Worm (Caenorhabditis elegans) whole organism, late embryonic: ENCODE measurements around the gene ZK54.3.

Source experiments
- F13H6.1 ChIP-seq: sonication (generic microtip); optimal IDR thresholded peaks from 2 replicates; lab custom pipeline; 2016; ENCODE audit warnings: missing genetic modification characterization, missing compliant biosample characterization
- K09A11.1 ChIP-seq: sonication (generic microtip); optimal IDR thresholded peaks from 2 replicates; lab custom pipeline; 2017; ENCODE audit warnings: antibody characterized with exemption, mild to moderate bottlenecking, missing genetic modification characterization, missing compliant biosample characterization; ENCODE audit not compliant: insufficient read depth
- T23F11.4 ChIP-seq: fragments of 200-800 bp; sonication (Bioruptor generic); optimal IDR thresholded peaks from 2 replicates; lab custom pipeline; 2018; ENCODE audit warnings: mild to moderate bottlenecking, missing genetic modification characterization, missing compliant biosample characterization
- ama-1 ChIP-seq: fragments of 150-350 bp; optimal IDR thresholded peaks from 2 replicates; lab custom pipeline; 2014
- ceh-14 ChIP-seq: sonication (generic microtip); optimal IDR thresholded peaks from 2 replicates; lab custom pipeline; 2016; ENCODE audit warnings: missing genotype, missing genetic modification characterization, missing compliant biosample characterization
- ceh-18 ChIP-seq: sonication (generic microtip); optimal IDR thresholded peaks from 2 replicates; lab custom pipeline; 2016; ENCODE audit warnings: missing genetic modification characterization, missing compliant biosample characterization
- ceh-22 ChIP-seq: sonication (generic microtip); optimal IDR thresholded peaks from 2 replicates; lab custom pipeline; 2017; ENCODE audit warnings: missing biosample characterization, missing genetic modification characterization
- ceh-30 ChIP-seq: fragments of 150-350 bp; optimal IDR thresholded peaks from 2 replicates; lab custom pipeline; 2014; ENCODE audit warnings: missing biosample characterization, missing genetic modification characterization
- ceh-34 ChIP-seq: sonication (generic microtip); optimal IDR thresholded peaks from 2 replicates; lab custom pipeline; 2016; ENCODE audit warnings: mild to moderate bottlenecking, missing genetic modification characterization, missing compliant biosample characterization
- ceh-48 ChIP-seq: sonication (generic microtip); optimal IDR thresholded peaks from 2 replicates; lab custom pipeline; 2016; ENCODE audit warnings: missing genetic modification characterization, inconsistent platforms, missing compliant biosample characterization
- dmd-4 ChIP-seq: sonication (generic microtip); optimal IDR thresholded peaks from 2 replicates; lab custom pipeline; 2016; ENCODE audit warnings: borderline replicate concordance, missing genetic modification characterization, missing compliant biosample characterization
- dve-1 ChIP-seq: sonication (generic microtip); optimal IDR thresholded peaks from 2 replicates; lab custom pipeline; 2017; ENCODE audit warnings: antibody characterized with exemption, mild to moderate bottlenecking, missing genetic modification characterization, missing compliant biosample characterization
- elt-2 ChIP-seq: sonication (generic microtip); optimal IDR thresholded peaks from 2 replicates; lab custom pipeline; 2016; ENCODE audit warnings: missing genetic modification reagents, missing genetic modification characterization, missing compliant biosample characterization
- ets-4 ChIP-seq: sonication (generic microtip); optimal IDR thresholded peaks from 2 replicates; lab custom pipeline; 2016; ENCODE audit warnings: missing genetic modification characterization, missing compliant biosample characterization
- eyg-1 ChIP-seq: sonication (generic microtip); optimal IDR thresholded peaks from 2 replicates; lab custom pipeline; 2016; ENCODE audit warnings: missing genotype, missing genetic modification characterization, missing compliant biosample characterization
- fax-1 ChIP-seq: sonication (generic microtip); optimal IDR thresholded peaks from 2 replicates; lab custom pipeline; 2016; ENCODE audit warnings: missing genotype, missing genetic modification characterization, missing compliant biosample characterization
- fkh-10 ChIP-seq: fragments of 150-350 bp; optimal IDR thresholded peaks from 2 replicates; lab custom pipeline; 2014; ENCODE audit warnings: missing biosample characterization, missing genetic modification reagents, missing genetic modification characterization
- hlh-13 ChIP-seq: fragments of 200-800 bp; sonication (Bioruptor generic); optimal IDR thresholded peaks from 2 replicates; lab custom pipeline; 2018; ENCODE audit warnings: mild to moderate bottlenecking, missing genetic modification characterization, missing compliant biosample characterization
- lim-6 ChIP-seq: sonication (generic microtip); optimal IDR thresholded peaks from 2 replicates; lab custom pipeline; 2016; ENCODE audit warnings: missing genetic modification characterization, missing compliant biosample characterization
- madf-2 ChIP-seq: sonication (generic microtip); optimal IDR thresholded peaks from 2 replicates; lab custom pipeline; 2017; ENCODE audit warnings: missing genetic modification characterization, missing compliant biosample characterization
- nfya-1 ChIP-seq: sonication (generic microtip); optimal IDR thresholded peaks from 2 replicates; lab custom pipeline; 2017; ENCODE audit warnings: missing genetic modification characterization, mild to moderate bottlenecking, missing compliant biosample characterization, antibody characterized with exemption, moderate library complexity
- odd-2 ChIP-seq: sonication (generic microtip); optimal IDR thresholded peaks from 2 replicates; lab custom pipeline; 2017; ENCODE audit warnings: antibody characterized with exemption, mild to moderate bottlenecking, missing genetic modification characterization, missing compliant biosample characterization
- pag-3 ChIP-seq: sonication (generic microtip); optimal IDR thresholded peaks from 2 replicates; lab custom pipeline; 2016; ENCODE audit warnings: missing compliant biosample characterization, missing genetic modification characterization, borderline replicate concordance
- pat-9 ChIP-seq: fragments of 200-800 bp; sonication (Bioruptor generic); optimal IDR thresholded peaks from 2 replicates; lab custom pipeline; 2018; ENCODE audit warnings: mild to moderate bottlenecking, missing genetic modification characterization, moderate library complexity, missing compliant biosample characterization
- pros-1 ChIP-seq: fragments of 150-350 bp; optimal IDR thresholded peaks from 2 replicates; lab custom pipeline; 2014; ENCODE audit warnings: missing biosample characterization, missing genetic modification reagents, missing genetic modification characterization
- ref-2 ChIP-seq: sonication (generic microtip); optimal IDR thresholded peaks from 2 replicates; lab custom pipeline; 2016; ENCODE audit warnings: missing genetic modification characterization, missing compliant biosample characterization
- rnt-1 ChIP-seq: sonication (generic microtip); optimal IDR thresholded peaks from 2 replicates; lab custom pipeline; 2016; ENCODE audit warnings: missing genetic modification characterization, missing compliant biosample characterization
- sox-4 ChIP-seq: sonication (generic microtip); optimal IDR thresholded peaks from 2 replicates; lab custom pipeline; 2017; ENCODE audit warnings: mild to moderate bottlenecking, missing genetic modification characterization, inconsistent platforms, missing compliant biosample characterization
- syd-9 ChIP-seq: sonication (generic microtip); optimal IDR thresholded peaks from 2 replicates; lab custom pipeline; 2016; ENCODE audit warnings: mild to moderate bottlenecking, missing genetic modification characterization, moderate library complexity, missing compliant biosample characterization
- tbx-2 ChIP-seq: sonication (generic microtip); optimal IDR thresholded peaks from 2 replicates; lab custom pipeline; 2016; ENCODE audit warnings: missing genetic modification characterization, missing compliant biosample characterization
- tbx-7 ChIP-seq: sonication (generic microtip); optimal IDR thresholded peaks from 2 replicates; lab custom pipeline; 2016; ENCODE audit warnings: missing genotype, missing genetic modification characterization, missing compliant biosample characterization
- unc-42 ChIP-seq: sonication (generic microtip); optimal IDR thresholded peaks from 2 replicates; lab custom pipeline; 2016; ENCODE audit warnings: missing genotype, missing genetic modification characterization, missing compliant biosample characterization
- unc-55 ChIP-seq: sonication (generic microtip); optimal IDR thresholded peaks from 2 replicates; lab custom pipeline; 2017; ENCODE audit warnings: missing biosample characterization, missing genetic modification reagents, missing genetic modification characterization
- unc-86 ChIP-seq: sonication (generic microtip); optimal IDR thresholded peaks from 2 replicates; lab custom pipeline; 2016; ENCODE audit warnings: missing genetic modification characterization, missing compliant biosample characterization
- zip-5 ChIP-seq: sonication (generic microtip); optimal IDR thresholded peaks from 2 replicates; lab custom pipeline; 2016; ENCODE audit warnings: missing genetic modification characterization, missing compliant biosample characterization
- ztf-16 ChIP-seq: sonication (generic microtip); optimal IDR thresholded peaks from 2 replicates; lab custom pipeline; 2017; ENCODE audit warnings: missing genetic modification characterization, missing compliant biosample characterization

ZK54.3 gene

ce11 chrX:17471703-17472102, 4.9 kb upstream of the ZK54.3 start:
- TF ChIP-seq elt-2 (tag; lab: Kevin White, UChicago) (peak; percentile 73), fax-1 (tag; lab: Kevin White, UChicago) (no peak), tbx-7 (tag; lab: Kevin White, UChicago) (no peak)

DNA sequence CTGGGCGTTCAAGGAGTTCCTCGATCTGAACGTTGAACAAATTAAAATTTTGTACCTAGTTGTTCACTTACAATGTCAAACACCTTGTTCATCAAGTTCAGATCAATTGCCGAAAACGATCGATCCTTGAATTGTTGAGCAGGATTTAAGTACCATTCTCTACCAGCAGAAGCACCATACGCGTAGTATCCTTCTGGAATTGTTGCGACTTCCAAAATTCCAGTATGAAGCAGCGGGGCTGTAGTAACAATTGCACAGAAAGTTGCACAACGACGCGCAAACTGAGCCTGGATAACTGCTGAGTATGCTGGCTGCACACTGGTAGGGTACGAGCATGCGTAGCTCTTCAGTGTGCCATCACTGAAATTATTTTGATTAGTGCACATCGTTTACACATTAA, 1.7 kb upstream of the ZK54.3 start:
- TF ChIP-seq ets-4 = no peak
- TF ChIP-seq ama-1 (lab: Kevin White, UChicago) = no peak
- no peak for TF ChIP-seq madf-2 (tag; lab: Kevin White, UChicago)
- no peak for TF ChIP-seq F13H6.1 (tag; lab: Kevin White, UChicago)
- TF ChIP-seq dve-1 (tag; lab: Kevin White, UChicago) = no peak
- TF ChIP-seq, all 69 proteins: peak for 0

- no peak for TF ChIP-seq sox-4 (tag; lab: Kevin White, UChicago)
- TF ChIP-seq zip-5 (tag; lab: Kevin White, UChicago) = no peak
- TF ChIP-seq tbx-7 (tag; lab: Kevin White, UChicago) = no peak
- TF ChIP-seq ceh-48 = peak; percentile 84
- TF ChIP-seq ref-2 (tag; lab: Kevin White, UChicago) = peak; percentile 37
- TF ChIP-seq unc-42 = no peak
- TF ChIP-seq hlh-13 (GFP tag; lab: Kevin White, UChicago) = no peak
- TF ChIP-seq syd-9 (tag; lab: Kevin White, UChicago) = no peak
- TF ChIP-seq tbx-2 (tag; lab: Kevin White, UChicago) = no peak
- TF ChIP-seq pat-9 (tag; lab: Kevin White, UChicago) = no peak
- TF ChIP-seq pros-1 (tag; lab: Kevin White, UChicago) = no peak
These were observed 2.0 kb downstream of the ZK54.3 start, which contains the start of gene slc-17.1 for ce11 chrX:17464801-17465200. slc-17.1 (minus strand) TSS chrX:17464901.

DNA sequence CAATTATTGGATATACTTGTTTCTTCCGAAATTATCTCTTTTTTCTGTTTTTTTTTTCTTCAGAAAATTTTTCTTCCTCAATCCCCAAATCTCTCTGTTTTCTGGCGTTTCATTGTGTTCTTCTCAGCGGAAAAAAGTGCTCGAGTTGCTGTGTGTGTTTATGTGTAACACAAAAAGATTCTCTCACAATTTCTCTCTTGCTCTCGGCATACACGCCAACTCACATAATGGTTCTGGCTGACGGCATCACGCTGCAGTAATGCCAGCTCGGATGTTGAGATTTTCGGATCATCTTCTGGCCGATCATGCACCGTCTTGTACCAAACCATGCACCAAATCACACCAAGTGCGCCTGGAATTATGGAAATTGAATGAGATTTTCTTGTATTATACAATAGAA, 4.8 kb downstream of the ZK54.3 start:
- TF ChIP-seq ama-1 (lab: Kevin White, UChicago) (no peak), syd-9 (tag; lab: Kevin White, UChicago) (no peak), K09A11.1 (tag; lab: Kevin White, UChicago) (no peak), odd-2 (no peak), dmd-4 (tag; lab: Kevin White, UChicago) (no peak), sox-4 (tag; lab: Kevin White, UChicago) (no peak), lim-6 (no peak), T23F11.4 (GFP tag; lab: Kevin White, UChicago) (no peak), fkh-10 (no peak), ceh-14 (tag; lab: Kevin White, UChicago) (no peak), dve-1 (tag; lab: Kevin White, UChicago) (no peak), unc-55 (no peak), unc-86 (tag; lab: Kevin White, UChicago) (no peak), ceh-30 (no peak), nfya-1 (no peak), tbx-2 (tag; lab: Kevin White, UChicago) (no peak), ztf-16 (tag; lab: Kevin White, UChicago) (no peak), ceh-22 (tag; lab: Kevin White, UChicago) (no peak), eyg-1 (tag; lab: Kevin White, UChicago) (no peak)

ce11 chrX:17458887-17459286, 7.9 kb downstream of the ZK54.3 start, which contains the start of gene mlc-1:
mlc-1 (plus strand) TSS chrX:17459210.
- TF ChIP-seq elt-2 (tag; lab: Kevin White, UChicago) = no peak
- peak; percentile 51 for TF ChIP-seq rnt-1 (tag; lab: Kevin White, UChicago)
- no peak for TF ChIP-seq pag-3 (tag; lab: Kevin White, UChicago)
- TF ChIP-seq ceh-34 (tag; lab: Kevin White, UChicago) = peak; percentile 27
- no peak for TF ChIP-seq ztf-16 (tag; lab: Kevin White, UChicago)
- TF ChIP-seq hlh-13 (GFP tag; lab: Kevin White, UChicago) = no peak
- peak; percentile 3 for TF ChIP-seq tbx-2 (tag; lab: Kevin White, UChicago)
- TF ChIP-seq pat-9 (tag; lab: Kevin White, UChicago) = peak; percentile 60
- peak; percentile 73 for TF ChIP-seq ceh-18 (tag; lab: Kevin White, UChicago)
- TF ChIP-seq, all 69 proteins: peak for 5
